Worm (Caenorhabditis elegans) whole organism, midembryonic: Measurements from ENCODE around the gene F44B9.2.

Source experiments
- cog-1 ChIP-seq: sonication (generic microtip); optimal IDR thresholded peaks from 2 replicates; lab custom pipeline; 2016; ENCODE audit warnings: missing genetic modification characterization, missing compliant biosample characterization
- flt-1 ChIP-seq: fragments of 200-800 bp; sonication (Bioruptor generic); IDR thresholded peaks from 2 replicates; pipeline ENCODE4 v1.3.6; 2022; ENCODE audit warnings: missing genetic modification characterization, missing compliant biosample characterization
- med-1 ChIP-seq: sonication (generic microtip); optimal IDR thresholded peaks from 2 replicates; lab custom pipeline; 2017; ENCODE audit warnings: missing genetic modification characterization, mild to moderate bottlenecking, missing compliant biosample characterization, antibody characterized with exemption, missing genetic modification reagents; ENCODE audit not compliant: insufficient read depth
- ref-1 ChIP-seq: fragments of 200-800 bp; sonication (Bioruptor generic); conservative IDR thresholded peaks from 2 replicates; pipeline ENCODE4 v1.3.6; 2022; ENCODE audit warnings: missing genetic modification reagents, missing genetic modification characterization, missing compliant biosample characterization
- tab-1 ChIP-seq: fragments of 200-800 bp; sonication (Bioruptor generic); IDR thresholded peaks from 2 replicates; pipeline ENCODE4 v1.3.6; 2022; ENCODE audit warnings: missing genetic modification characterization, missing compliant biosample characterization
- ztf-23 ChIP-seq: fragments of 200-800 bp; sonication (Bioruptor generic); IDR thresholded peaks from 2 replicates; pipeline ENCODE4 v1.3.6; 2022; ENCODE audit warnings: missing genetic modification reagents, missing genetic modification characterization, missing compliant biosample characterization
- ztf-29 ChIP-seq: fragments of 200-800 bp; sonication (Bioruptor generic); IDR thresholded peaks from 2 replicates; pipeline ENCODE4 v1.3.6; 2022; ENCODE audit warnings: missing genetic modification reagents, missing genetic modification characterization, missing compliant biosample characterization

DNA sequence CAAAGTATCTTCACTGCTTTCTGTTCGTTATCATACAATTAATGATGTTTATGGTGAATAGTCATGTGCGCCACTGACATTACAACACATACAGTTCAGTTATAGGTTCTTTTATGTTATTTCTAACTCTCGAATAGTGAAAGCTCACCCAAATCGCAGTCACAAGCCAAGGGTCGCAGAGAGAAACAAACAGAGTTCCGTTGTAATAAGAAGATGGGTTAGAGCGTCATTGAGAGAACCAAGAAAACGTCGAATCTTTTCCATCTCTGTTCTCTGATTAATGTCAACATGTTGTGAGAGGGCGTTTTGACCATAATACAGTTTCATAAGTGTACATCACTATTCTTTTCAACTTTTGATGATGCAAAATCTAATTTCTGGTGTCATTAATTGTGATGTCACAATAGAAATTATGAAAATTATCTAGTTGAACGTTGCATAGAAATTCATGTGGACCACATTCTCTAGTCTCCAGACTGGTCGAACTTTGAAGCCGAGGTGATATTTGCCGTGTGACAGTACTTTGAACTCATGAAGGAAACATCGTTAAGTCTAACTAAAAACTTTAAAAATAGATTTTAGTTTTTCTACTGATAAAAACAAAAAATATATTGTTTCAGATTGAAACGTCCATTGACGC lies 48.2 kb upstream of the F44B9.2 start:
- TF ChIP-seq ztf-29 (GFP tag; lab: Robert Waterston, UW) (no peak), flt-1 (GFP tag; lab: Robert Waterston, UW) (no peak), tab-1 (GFP tag; lab: Robert Waterston, UW) (no peak), cog-1 (tag; lab: Kevin White, UChicago) (no peak), ref-1 (GFP tag; lab: Robert Waterston, UW) (no peak), ztf-23 (GFP tag; lab: Robert Waterston, UW) (no peak), med-1 (GFP tag; lab: Kevin White, UChicago) (no peak)
